Fruit fly (Drosophila melanogaster) S2 (cell line): Measurements from ENCODE around the gene RpL8.

Experiments used
- CG8478 ChIP-seq: fragments of >200 bp; optimal IDR thresholded peaks from 2 replicates; lab custom pipeline; 2018
- CTCF ChIP-seq, 2 experiments: fragments of >200 bp; optimal IDR thresholded peaks; 2 replicates each; lab custom pipeline; 2018

DNA sequence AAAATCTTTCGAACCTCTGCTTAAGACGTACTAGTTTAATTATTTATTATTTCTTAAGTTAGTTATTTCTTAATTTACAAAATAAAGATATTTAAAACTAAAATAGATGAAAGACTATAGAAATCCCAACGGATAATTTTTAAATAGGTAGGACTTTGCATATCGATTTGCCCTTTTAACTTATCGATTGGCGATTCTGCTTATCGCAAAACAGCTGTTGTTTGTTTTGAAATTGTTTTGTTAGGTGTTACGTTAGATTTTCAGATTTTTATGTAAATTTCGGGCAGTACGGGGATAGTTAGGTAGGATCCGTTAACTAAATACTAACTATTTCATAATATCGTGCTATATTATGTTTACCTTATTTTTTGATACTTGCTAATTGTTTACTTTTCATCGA lies 12.9 kb downstream of the RpL8 start, which contains the start of gene CG16986:
- TF ChIP-seq CTCF (optimal IDR thresholded peaks at IDR 0.05; lab: Kevin White, UChicago) (no peak), CG8478 (no peak)
